Fruit fly (Drosophila melanogaster) whole organism, embryonic: ENCODE results near the gene Rab18.

Source experiments
- ATbp ChIP-seq: fragments of 200-800 bp; sonication (Bioruptor generic); optimal IDR thresholded peaks from 2 replicates; lab custom pipeline; 2017; ENCODE audit warnings: missing biosample characterization, mild to moderate bottlenecking, missing genetic modification characterization, missing genetic modification reagents
- Atf6 ChIP-seq: fragments of 200-800 bp; sonication (Bioruptor generic); IDR thresholded peaks from 2 replicates; pipeline ENCODE4 v1.3.6; 2022; ENCODE audit warnings: missing biosample characterization, missing genetic modification characterization
- Bdp1 ChIP-seq: fragments of 200-800 bp; sonication (Bioruptor generic); optimal IDR thresholded peaks from 3 replicates; lab custom pipeline; 2016; ENCODE audit warnings: missing biosample characterization, missing genetic modification characterization
- CG10147 ChIP-seq: fragments of 200-800 bp; sonication (Bioruptor generic); optimal IDR thresholded peaks from 2 replicates; lab custom pipeline; 2019; ENCODE audit warnings: missing biosample characterization, mild to moderate bottlenecking, missing genetic modification characterization, moderate library complexity
- CG10654 ChIP-seq: fragments of 200-800 bp; sonication (Bioruptor generic); optimal IDR thresholded peaks from 2 replicates; lab custom pipeline; 2016; ENCODE audit warnings: missing biosample characterization, missing genetic modification characterization
- CG11723 ChIP-seq: fragments of 200-800 bp; sonication (Bioruptor generic); optimal IDR thresholded peaks from 2 replicates; lab custom pipeline; 2017; ENCODE audit warnings: missing biosample characterization, mild to moderate bottlenecking, missing genetic modification characterization
- CG12071 ChIP-seq: fragments of 200-800 bp; sonication (Bioruptor generic); optimal IDR thresholded peaks from 3 replicates; lab custom pipeline; 2018; ENCODE audit warnings: missing biosample characterization, mild to moderate bottlenecking, missing genetic modification characterization
- CG14014 ChIP-seq: fragments of 200-800 bp; sonication (Bioruptor generic); IDR thresholded peaks from 2 replicates; pipeline ENCODE4 v1.3.6; 2022; ENCODE audit warnings: missing biosample characterization, missing genetic modification characterization
- CG14050 ChIP-seq: fragments of 200-800 bp; sonication (Bioruptor generic); IDR thresholded peaks from 3 replicates; pipeline ENCODE4 v1.3.6; 2022; ENCODE audit warnings: missing biosample characterization, missing genetic modification characterization
- CG15514 ChIP-seq: fragments of 200-800 bp; sonication (Bioruptor generic); optimal IDR thresholded peaks from 3 replicates; lab custom pipeline; 2017; ENCODE audit warnings: missing biosample characterization, missing genetic modification characterization, mild to moderate bottlenecking, moderate library complexity, missing genetic modification reagents
- CG16815 ChIP-seq: fragments of 200-800 bp; sonication (Bioruptor generic); optimal IDR thresholded peaks from 3 replicates; lab custom pipeline; 2017; ENCODE audit warnings: missing biosample characterization, mild to moderate bottlenecking, missing genetic modification characterization
- CG17328 ChIP-seq: fragments of 200-800 bp; sonication (Bioruptor generic); IDR thresholded peaks from 2 replicates; pipeline ENCODE4 v1.3.6; 2022; ENCODE audit warnings: missing biosample characterization, missing genetic modification characterization
- CG17385 ChIP-seq: fragments of 200-800 bp; sonication (Bioruptor generic); optimal IDR thresholded peaks from 3 replicates; lab custom pipeline; 2018; ENCODE audit warnings: missing biosample characterization, mild to moderate bottlenecking, missing genetic modification characterization
- CG2129 ChIP-seq: fragments of 200-800 bp; sonication (Bioruptor generic); IDR thresholded peaks from 2 replicates; pipeline ENCODE4 v1.3.6; 2022; ENCODE audit warnings: missing biosample characterization, missing genetic modification characterization; ENCODE audit not compliant: partially characterized antibody
- CG32532 ChIP-seq: fragments of 200-800 bp; sonication (Bioruptor generic); IDR thresholded peaks from 2 replicates; pipeline ENCODE4 v1.3.6; 2022; ENCODE audit warnings: missing biosample characterization, missing genetic modification characterization
- CG3407 ChIP-seq: fragments of 200-800 bp; sonication (Bioruptor generic); optimal IDR thresholded peaks from 2 replicates; lab custom pipeline; 2018; ENCODE audit warnings: missing biosample characterization, mild to moderate bottlenecking, missing genetic modification characterization
- CG34224 ChIP-seq: fragments of 200-800 bp; sonication (Bioruptor generic); IDR thresholded peaks from 3 replicates; pipeline ENCODE4 v1.3.6; 2022; ENCODE audit warnings: missing biosample characterization, missing genetic modification characterization; ENCODE audit not compliant: partially characterized antibody
- CG4854 ChIP-seq: fragments of 200-800 bp; sonication (Bioruptor generic); optimal IDR thresholded peaks from 2 replicates; lab custom pipeline; 2016; ENCODE audit warnings: missing biosample characterization, missing genetic modification characterization, inconsistent platforms
- CG8944 ChIP-seq: fragments of 200-800 bp; sonication (Bioruptor generic); optimal IDR thresholded peaks from 3 replicates; lab custom pipeline; 2016; ENCODE audit warnings: missing biosample characterization, missing genetic modification characterization
- D19B ChIP-seq: fragments of 200-800 bp; sonication (Bioruptor generic); optimal IDR thresholded peaks from 2 replicates; lab custom pipeline; 2017; ENCODE audit warnings: missing biosample characterization, mild to moderate bottlenecking, missing genetic modification characterization
- Dll ChIP-seq: fragments of 200-800 bp; sonication (Bioruptor generic); IDR thresholded peaks from 4 replicates; pipeline ENCODE4 v1.3.6; 2022; ENCODE audit warnings: missing biosample characterization, missing genetic modification characterization; ENCODE audit not compliant: partially characterized antibody
- Drgx ChIP-seq: fragments of 200-800 bp; sonication (Bioruptor generic); IDR thresholded peaks from 2 replicates; pipeline ENCODE4 v1.3.6; 2022; ENCODE audit warnings: missing biosample characterization, missing genetic modification characterization
- HLH3B ChIP-seq: fragments of 200-800 bp; sonication (Bioruptor generic); IDR thresholded peaks from 2 replicates; pipeline ENCODE4 v1.3.6; 2022; ENCODE audit warnings: missing biosample characterization, missing genetic modification characterization
- HmgD ChIP-seq: fragments of 200-800 bp; sonication (Bioruptor generic); optimal IDR thresholded peaks from 3 replicates; lab custom pipeline; 2016; ENCODE audit warnings: missing biosample characterization, missing genetic modification characterization
- Hmx ChIP-seq: fragments of 200-800 bp; sonication (Bioruptor generic); optimal IDR thresholded peaks from 2 replicates; lab custom pipeline; 2016; ENCODE audit warnings: missing biosample characterization, missing genetic modification characterization
- MTF-1 ChIP-seq: fragments of 200-800 bp; sonication (Bioruptor generic); optimal IDR thresholded peaks from 2 replicates; lab custom pipeline; 2018; ENCODE audit warnings: missing biosample characterization, mild to moderate bottlenecking, missing genetic modification characterization, borderline replicate concordance
- Nf-YA ChIP-seq: fragments of 200-800 bp; sonication (Bioruptor generic); IDR thresholded peaks from 2 replicates; pipeline ENCODE4 v1.3.6; 2022; ENCODE audit warnings: missing biosample characterization, missing genetic modification characterization
- Ssrp ChIP-seq: fragments of 200-800 bp; sonication (Bioruptor generic); optimal IDR thresholded peaks from 2 replicates; lab custom pipeline; 2018; ENCODE audit warnings: missing biosample characterization, mild to moderate bottlenecking, missing genetic modification characterization, moderate library complexity
- abd-A ChIP-seq: fragments of 200-800 bp; sonication (Bioruptor generic); optimal IDR thresholded peaks from 3 replicates; lab custom pipeline; 2019; ENCODE audit warnings: missing biosample characterization, mild to moderate bottlenecking, missing genetic modification characterization, moderate library complexity
- bcd ChIP-seq: fragments of 200-800 bp; sonication (Bioruptor generic); optimal IDR thresholded peaks from 2 replicates; lab custom pipeline; 2017; ENCODE audit warnings: missing biosample characterization, mild to moderate bottlenecking, missing genetic modification characterization
- br ChIP-seq: fragments of >200 bp; optimal IDR thresholded peaks from 2 replicates; lab custom pipeline; 2017
- chif ChIP-seq, 2 experiments: fragments of 200-800 bp; sonication (Bioruptor generic); optimal IDR thresholded peaks; 3 replicates each; lab custom pipeline; 2016; ENCODE audit warnings: missing biosample characterization in 2 of 2, missing genetic modification characterization in 2 of 2
- da ChIP-seq: fragments of 200-800 bp; sonication (Bioruptor generic); optimal IDR thresholded peaks from 2 replicates; lab custom pipeline; 2016; ENCODE audit warnings: missing biosample characterization, missing genetic modification characterization
- dmrt99B ChIP-seq: fragments of 200-800 bp; sonication (Bioruptor generic); optimal IDR thresholded peaks from 2 replicates; lab custom pipeline; 2018; ENCODE audit warnings: missing biosample characterization, mild to moderate bottlenecking, missing genetic modification characterization, moderate library complexity
- dpn ChIP-seq, 2 experiments: fragments of 200-800 bp; sonication (Bioruptor generic); optimal IDR thresholded peaks; 3 replicates each; lab custom pipeline; 2016; ENCODE audit warnings: missing biosample characterization in 2 of 2, missing genetic modification characterization in 2 of 2
- fd102C ChIP-seq: fragments of 200-800 bp; sonication (Bioruptor generic); optimal IDR thresholded peaks from 2 replicates; lab custom pipeline; 2018; ENCODE audit warnings: missing biosample characterization, mild to moderate bottlenecking, missing genetic modification characterization, moderate library complexity
- gsb ChIP-seq: fragments of 200-800 bp; sonication (Bioruptor generic); IDR thresholded peaks from 2 replicates; pipeline ENCODE4 v1.3.6; 2022; ENCODE audit warnings: missing biosample characterization, missing genetic modification characterization
- luna ChIP-seq: fragments of 200-800 bp; sonication (Bioruptor generic); optimal IDR thresholded peaks from 2 replicates; lab custom pipeline; 2016; ENCODE audit warnings: missing biosample characterization, missing genetic modification characterization
- mam ChIP-seq: fragments of 200-800 bp; sonication (Bioruptor generic); optimal IDR thresholded peaks from 3 replicates; lab custom pipeline; 2016; ENCODE audit warnings: missing biosample characterization, missing genetic modification characterization
- nau ChIP-seq: fragments of 200-800 bp; sonication (Bioruptor generic); optimal IDR thresholded peaks from 3 replicates; lab custom pipeline; 2017; ENCODE audit warnings: missing biosample characterization, mild to moderate bottlenecking, missing genetic modification characterization, missing genetic modification reagents
- nom ChIP-seq: fragments of 200-800 bp; sonication (Bioruptor generic); optimal IDR thresholded peaks from 2 replicates; lab custom pipeline; 2017; ENCODE audit warnings: missing biosample characterization, missing genetic modification characterization, mild to moderate bottlenecking, moderate library complexity, missing genetic modification reagents
- pb ChIP-seq: fragments of 200-800 bp; sonication (Bioruptor generic); optimal IDR thresholded peaks from 3 replicates; lab custom pipeline; 2016; ENCODE audit warnings: missing biosample characterization, missing genetic modification characterization
- prd ChIP-seq, 3 experiments: fragments of >200 bp in 2 of 3; fragments of 200-800 bp in 1 of 3; sonication (Bioruptor generic) in 1 of 3; optimal IDR thresholded peaks in 2 of 3; IDR thresholded peaks in 1 of 3; 2 replicates in 2 of 3; 3 replicates in 1 of 3; pipeline versions ENCODE4 v1.3.6 to Lab custom; 2017 to 2022; ENCODE audit warnings: missing biosample characterization in 1 of 3, missing genetic modification characterization in 1 of 3
- sim ChIP-seq: fragments of 200-800 bp; sonication (Bioruptor generic); IDR thresholded peaks from 2 replicates; pipeline ENCODE4 v1.3.6; 2022; ENCODE audit warnings: missing biosample characterization, missing genetic modification characterization
- slou ChIP-seq: fragments of 200-800 bp; sonication (Bioruptor generic); optimal IDR thresholded peaks from 3 replicates; lab custom pipeline; 2016; ENCODE audit warnings: missing biosample characterization, missing genetic modification characterization
- tio ChIP-seq: fragments of 200-800 bp; sonication (Bioruptor generic); optimal IDR thresholded peaks from 2 replicates; lab custom pipeline; 2017; ENCODE audit warnings: missing biosample characterization, missing genetic modification characterization, inconsistent platforms
- trh ChIP-seq: fragments of 200-800 bp; sonication (Bioruptor generic); optimal IDR thresholded peaks from 2 replicates; lab custom pipeline; 2016; ENCODE audit warnings: missing biosample characterization, missing genetic modification characterization
- unc-4 ChIP-seq: fragments of 200-800 bp; sonication (Bioruptor generic); IDR thresholded peaks from 2 replicates; pipeline ENCODE4 v1.3.6; 2022; ENCODE audit warnings: missing biosample characterization, missing genetic modification characterization; ENCODE audit not compliant: partially characterized antibody
- vvl ChIP-seq: fragments of 200-800 bp; sonication (Bioruptor generic); IDR thresholded peaks from 2 replicates; pipeline ENCODE4 v1.3.6; 2022; ENCODE audit warnings: missing biosample characterization, missing genetic modification characterization

Gene Rab18

dm6 chrX:5621893-5622803 is 49.5 kb downstream of the Rab18 start, which contains the start of the genes Mlc-c and Pop1 (continued):
- TF ChIP-seq CG16815 (GFP tag; lab: Kevin White, UChicago) (no peak), CG2129 (GFP tag; lab: Robert Waterston, UW) (peak; percentile 75), CG14014 (no peak), Ssrp (tag; lab: Kevin White, UChicago) (no peak), CG32532 (no peak), dmrt99B (tag; lab: Kevin White, UChicago) (no peak), slou (GFP tag; lab: Kevin White, UChicago) (no peak), CG10147 (GFP tag; lab: Kevin White, UChicago) (peak; percentile 14), pb (GFP tag; lab: Kevin White, UChicago) (no peak), nau (GFP tag; lab: Kevin White, UChicago) (no peak), chif (GFP tag; optimal IDR thresholded peaks at IDR 0.05; lab: Kevin White, UChicago) (no peak), da (GFP tag; lab: Kevin White, UChicago) (no peak), CG14050 (GFP tag; lab: Robert Waterston, UW) (no peak), CG10654 (GFP tag; lab: Kevin White, UChicago) (no peak), prd (optimal IDR thresholded peaks at IDR 0.05; lab: Kevin White, UChicago) (no peak), prd (GFP tag; IDR thresholded peaks at IDR 0.05; lab: Robert Waterston, UW) (no peak), MTF-1 (GFP tag; lab: Kevin White, UChicago) (no peak), luna (GFP tag; lab: Kevin White, UChicago) (no peak), CG15514 (GFP tag; lab: Kevin White, UChicago) (peak; percentile 78), unc-4 (peak; percentile 89), Hmx (no peak), CG17328 (GFP tag; lab: Robert Waterston, UW) (no peak), nom (GFP tag; lab: Kevin White, UChicago) (peak; percentile 16), D19B (GFP tag; lab: Kevin White, UChicago) (no peak), HLH3B (GFP tag; lab: Robert Waterston, UW) (no peak), mam (GFP tag; lab: Kevin White, UChicago) (no peak), CG3407 (GFP tag; lab: Kevin White, UChicago) (no peak), Drgx (GFP tag; lab: Robert Waterston, UW) (no peak), trh (GFP tag; lab: Kevin White, UChicago) (no peak), CG8944 (GFP tag; lab: Kevin White, UChicago) (no peak), fd102C (no peak), CG11723 (GFP tag; lab: Kevin White, UChicago) (no peak), vvl (GFP tag; lab: Robert Waterston, UW) (0 out of 2 replicates have a peak, but pooled peaks have one; percentile 6), tio (GFP tag; lab: Kevin White, UChicago) (no peak), Bdp1 (GFP tag; lab: Kevin White, UChicago) (no peak), bcd (GFP tag; lab: Kevin White, UChicago) (no peak), Nf-YA (GFP tag; lab: Robert Waterston, UW) (no peak), ATbp (GFP tag; lab: Kevin White, UChicago) (no peak), CG4854 (GFP tag; lab: Kevin White, UChicago) (no peak), gsb (GFP tag; lab: Robert Waterston, UW) (no peak), CG12071 (GFP tag; lab: Kevin White, UChicago) (no peak), abd-A (tag; lab: Kevin White, UChicago) (no peak), Dll (GFP tag; lab: Robert Waterston, UW) (peak; percentile 84), Atf6 (GFP tag; lab: Robert Waterston, UW) (no peak), CG34224 (GFP tag; lab: Robert Waterston, UW) (peak; percentile 87), sim (GFP tag; lab: Robert Waterston, UW) (no peak), dpn (GFP tag; optimal IDR thresholded peaks at IDR 0.05; lab: Kevin White, UChicago) (no peak), HmgD (GFP tag; lab: Kevin White, UChicago) (no peak), br (lab: Kevin White, UChicago) (no peak), CG17385 (GFP tag; lab: Kevin White, UChicago) (no peak)
